Fruit fly (Drosophila melanogaster) whole organism, embryonic: ENCODE results near the gene CG13373.

Experiments
- Ada2b ChIP-seq: fragments of 200-800 bp; sonication (Bioruptor generic); IDR thresholded peaks from 2 replicates; pipeline ENCODE4 v1.3.6; 2022; ENCODE audit warnings: missing biosample characterization, missing genetic modification characterization
- C15 ChIP-seq: fragments of 200-800 bp; sonication (Bioruptor generic); IDR thresholded peaks from 3 replicates; pipeline ENCODE4 v1.3.6; 2022; ENCODE audit warnings: missing biosample characterization, missing genetic modification characterization
- CG10366 ChIP-seq: fragments of 200-800 bp; sonication (Bioruptor generic); IDR thresholded peaks from 2 replicates; pipeline ENCODE4 v1.3.6; 2022; ENCODE audit warnings: missing biosample characterization, missing genetic modification characterization
- CG10959 ChIP-seq: fragments of 200-800 bp; sonication (Bioruptor generic); IDR thresholded peaks from 2 replicates; pipeline ENCODE4 v1.3.6; 2022; ENCODE audit warnings: missing biosample characterization, missing genetic modification characterization
- CG11695 ChIP-seq: fragments of 200-800 bp; sonication (Bioruptor generic); IDR thresholded peaks from 3 replicates; pipeline ENCODE4 v1.3.6; 2022; ENCODE audit warnings: missing biosample characterization, missing genetic modification characterization
- CG12104 ChIP-seq: fragments of 200-800 bp; sonication (Bioruptor generic); optimal IDR thresholded peaks from 3 replicates; lab custom pipeline; 2016; ENCODE audit warnings: missing biosample characterization, missing genetic modification characterization
- CG15011 ChIP-seq: fragments of 200-800 bp; sonication (Bioruptor generic); optimal IDR thresholded peaks from 3 replicates; lab custom pipeline; 2018; ENCODE audit warnings: missing biosample characterization, mild to moderate bottlenecking, missing genetic modification characterization
- CG15514 ChIP-seq: fragments of 200-800 bp; sonication (Bioruptor generic); optimal IDR thresholded peaks from 3 replicates; lab custom pipeline; 2017; ENCODE audit warnings: missing biosample characterization, missing genetic modification characterization, mild to moderate bottlenecking, moderate library complexity, missing genetic modification reagents
- CG1603 ChIP-seq: fragments of 200-800 bp; sonication (Bioruptor generic); optimal IDR thresholded peaks from 2 replicates; lab custom pipeline; 2019; ENCODE audit warnings: missing biosample characterization, mild to moderate bottlenecking, missing genetic modification characterization, moderate library complexity
- CG16779 ChIP-seq: fragments of 200-800 bp; sonication (Bioruptor generic); IDR thresholded peaks from 2 replicates; pipeline ENCODE4 v1.3.6; 2022; ENCODE audit warnings: missing biosample characterization, missing genetic modification characterization
- CG17361 ChIP-seq: fragments of 200-800 bp; sonication (Bioruptor generic); IDR thresholded peaks from 3 replicates; pipeline ENCODE4 v1.3.6; 2022; ENCODE audit warnings: missing biosample characterization, missing genetic modification characterization
- CG18599 ChIP-seq: fragments of 200-800 bp; sonication (Bioruptor generic); optimal IDR thresholded peaks from 3 replicates; lab custom pipeline; 2017; ENCODE audit warnings: missing biosample characterization, missing genetic modification characterization, mild to moderate bottlenecking, moderate library complexity, missing genetic modification reagents
- CG2116 ChIP-seq: fragments of 200-800 bp; sonication (Bioruptor generic); optimal IDR thresholded peaks from 3 replicates; lab custom pipeline; 2018; ENCODE audit warnings: missing biosample characterization, mild to moderate bottlenecking, missing genetic modification characterization
- CG2120 ChIP-seq: fragments of 200-800 bp; sonication (Bioruptor generic); optimal IDR thresholded peaks from 3 replicates; lab custom pipeline; 2016; ENCODE audit warnings: missing biosample characterization, missing genetic modification characterization
- CG2199 ChIP-seq: fragments of 200-800 bp; sonication (Bioruptor generic); IDR thresholded peaks from 3 replicates; pipeline ENCODE4 v1.3.6; 2022; ENCODE audit warnings: missing biosample characterization, missing genetic modification characterization
- CG2678 ChIP-seq: fragments of 200-800 bp; sonication (Bioruptor generic); optimal IDR thresholded peaks from 3 replicates; lab custom pipeline; 2019; ENCODE audit warnings: missing biosample characterization, mild to moderate bottlenecking, missing genetic modification characterization, moderate library complexity
- CG3065 ChIP-seq: fragments of 200-800 bp; sonication (Bioruptor generic); optimal IDR thresholded peaks from 2 replicates; lab custom pipeline; 2016; ENCODE audit warnings: missing biosample characterization, missing genetic modification characterization
- CG43689 ChIP-seq: fragments of 200-800 bp; sonication (Bioruptor generic); IDR thresholded peaks from 2 replicates; pipeline ENCODE4 v1.3.6; 2022; ENCODE audit warnings: missing biosample characterization, missing genetic modification characterization
- CG4854 ChIP-seq: fragments of 200-800 bp; sonication (Bioruptor generic); optimal IDR thresholded peaks from 2 replicates; lab custom pipeline; 2016; ENCODE audit warnings: missing biosample characterization, missing genetic modification characterization, inconsistent platforms
- CG8290 ChIP-seq, 3 experiments: fragments of 200-800 bp; sonication (Bioruptor generic); optimal IDR thresholded peaks; 2 replicates each; lab custom pipeline; 2016 to 2019; ENCODE audit warnings: missing biosample characterization in 3 of 3, missing genetic modification characterization in 3 of 3, mild to moderate bottlenecking in 2 of 3, moderate library complexity in 1 of 3
- CG9817 ChIP-seq: fragments of 200-800 bp; sonication (Bioruptor generic); optimal IDR thresholded peaks from 2 replicates; lab custom pipeline; 2018; ENCODE audit warnings: missing biosample characterization, mild to moderate bottlenecking, missing genetic modification characterization, moderate library complexity
- Fer1 ChIP-seq: fragments of 200-800 bp; sonication (Bioruptor generic); optimal IDR thresholded peaks from 2 replicates; lab custom pipeline; 2017; ENCODE audit warnings: missing biosample characterization, mild to moderate bottlenecking, missing genetic modification characterization
- H2.0 ChIP-seq: fragments of 200-800 bp; sonication (Bioruptor generic); IDR thresholded peaks from 2 replicates; pipeline ENCODE4 v1.3.6; 2022; ENCODE audit warnings: missing biosample characterization, missing genetic modification characterization
- MTF-1 ChIP-seq: fragments of 200-800 bp; sonication (Bioruptor generic); optimal IDR thresholded peaks from 2 replicates; lab custom pipeline; 2018; ENCODE audit warnings: missing biosample characterization, mild to moderate bottlenecking, missing genetic modification characterization, borderline replicate concordance
- Nf-YB ChIP-seq: fragments of 200-800 bp; sonication (Bioruptor generic); optimal IDR thresholded peaks from 3 replicates; lab custom pipeline; 2019; ENCODE audit warnings: missing biosample characterization, mild to moderate bottlenecking, missing genetic modification characterization, moderate library complexity
- Oli ChIP-seq: fragments of 200-800 bp; sonication (Bioruptor generic); optimal IDR thresholded peaks from 2 replicates; lab custom pipeline; 2018; ENCODE audit warnings: missing biosample characterization, mild to moderate bottlenecking, missing genetic modification characterization, moderate library complexity
- Ptx1 ChIP-seq: fragments of 200-800 bp; sonication (Bioruptor generic); IDR thresholded peaks from 2 replicates; pipeline ENCODE4 v1.3.6; 2022; ENCODE audit warnings: missing biosample characterization, missing genetic modification characterization
- Sox100B ChIP-seq: fragments of 200-800 bp; sonication (Bioruptor generic); optimal IDR thresholded peaks from 3 replicates; lab custom pipeline; 2018; ENCODE audit warnings: missing biosample characterization, mild to moderate bottlenecking, missing genetic modification characterization
- Xrp1 ChIP-seq: fragments of 200-800 bp; sonication (Bioruptor generic); IDR thresholded peaks from 2 replicates; pipeline ENCODE4 v1.3.6; 2022; ENCODE audit warnings: missing biosample characterization, missing genetic modification characterization
- ase ChIP-seq: fragments of 200-800 bp; sonication (Bioruptor generic); IDR thresholded peaks from 3 replicates; pipeline ENCODE4 v1.3.6; 2022; ENCODE audit warnings: missing biosample characterization, missing genetic modification characterization
- bsh ChIP-seq, 2 experiments: fragments of 200-800 bp; sonication (Bioruptor generic); optimal IDR thresholded peaks; 2 replicates each; lab custom pipeline; 2017 to 2018; ENCODE audit warnings: mild to moderate bottlenecking in 2 of 2, missing biosample characterization in 2 of 2, missing genetic modification characterization in 2 of 2, moderate library complexity in 1 of 2
- gt ChIP-seq: fragments of 200-800 bp; sonication (Bioruptor generic); IDR thresholded peaks from 2 replicates; pipeline ENCODE4 v1.3.6; 2022; ENCODE audit warnings: missing biosample characterization, missing genetic modification characterization
- ham ChIP-seq: fragments of 200-800 bp; sonication (Bioruptor generic); IDR thresholded peaks from 2 replicates; pipeline ENCODE4 v1.3.6; 2022; ENCODE audit warnings: missing biosample characterization, missing genetic modification characterization
- insv ChIP-seq, 2 experiments: fragments of 200-800 bp; sonication (Bioruptor generic); optimal IDR thresholded peaks; 3 replicates each; lab custom pipeline; 2016 to 2018; ENCODE audit warnings: missing biosample characterization in 2 of 2, missing genetic modification characterization in 2 of 2
- inv ChIP-seq: fragments of 200-800 bp; sonication (Bioruptor generic); IDR thresholded peaks from 2 replicates; pipeline ENCODE4 v1.3.6; 2022; ENCODE audit warnings: missing biosample characterization, missing genetic modification characterization; ENCODE audit not compliant: partially characterized antibody
- knrl ChIP-seq: fragments of 200-800 bp; sonication (Bioruptor generic); IDR thresholded peaks from 3 replicates; pipeline ENCODE4 v1.3.6; 2022; ENCODE audit warnings: missing biosample characterization, missing genetic modification characterization; ENCODE audit not compliant: partially characterized antibody
- phol ChIP-seq: fragments of 200-800 bp; sonication (Bioruptor generic); optimal IDR thresholded peaks from 3 replicates; lab custom pipeline; 2018; ENCODE audit warnings: missing biosample characterization, mild to moderate bottlenecking, missing genetic modification characterization, moderate library complexity
- pita ChIP-seq: fragments of 200-800 bp; sonication (Bioruptor generic); optimal IDR thresholded peaks from 2 replicates; lab custom pipeline; 2017; ENCODE audit warnings: missing biosample characterization, mild to moderate bottlenecking, missing genetic modification characterization
- prd ChIP-seq, 3 experiments: fragments of >200 bp in 2 of 3; fragments of 200-800 bp in 1 of 3; sonication (Bioruptor generic) in 1 of 3; optimal IDR thresholded peaks in 2 of 3; IDR thresholded peaks in 1 of 3; 2 replicates in 2 of 3; 3 replicates in 1 of 3; pipeline versions ENCODE4 v1.3.6 to Lab custom; 2017 to 2022; ENCODE audit warnings: missing biosample characterization in 1 of 3, missing genetic modification characterization in 1 of 3
- pzg ChIP-seq: fragments of 200-800 bp; sonication (Bioruptor generic); optimal IDR thresholded peaks from 3 replicates; lab custom pipeline; 2018; ENCODE audit warnings: missing biosample characterization, mild to moderate bottlenecking, missing genetic modification characterization, moderate library complexity
- ranshi ChIP-seq: fragments of 200-800 bp; sonication (Bioruptor generic); IDR thresholded peaks from 2 replicates; pipeline ENCODE4 v1.3.6; 2022; ENCODE audit warnings: missing biosample characterization, missing genetic modification characterization
- row ChIP-seq: fragments of 200-800 bp; sonication (Bioruptor generic); IDR thresholded peaks from 3 replicates; pipeline ENCODE4 v1.3.6; 2022; ENCODE audit warnings: missing biosample characterization, missing genetic modification characterization
- run ChIP-seq: fragments of 200-800 bp; sonication (Bioruptor generic); optimal IDR thresholded peaks from 3 replicates; lab custom pipeline; 2018; ENCODE audit warnings: missing biosample characterization, mild to moderate bottlenecking, missing genetic modification characterization
- salm ChIP-seq: fragments of 200-800 bp; sonication (Bioruptor generic); optimal IDR thresholded peaks from 2 replicates; lab custom pipeline; 2018; ENCODE audit warnings: missing biosample characterization, mild to moderate bottlenecking, missing genetic modification characterization
- sd ChIP-seq: fragments of 200-800 bp; sonication (Bioruptor generic); optimal IDR thresholded peaks from 3 replicates; lab custom pipeline; 2018; ENCODE audit warnings: missing biosample characterization, mild to moderate bottlenecking, missing genetic modification characterization, moderate library complexity
- sens ChIP-seq: fragments of 200-800 bp; sonication (Bioruptor generic); peaks from one replicate; lab custom pipeline; 2016; ENCODE audit warnings: missing biosample characterization, missing genetic modification characterization
- sna ChIP-seq: fragments of 200-800 bp; sonication (Bioruptor generic); IDR thresholded peaks from 2 replicates; pipeline ENCODE4 v1.3.6; 2022; ENCODE audit warnings: missing biosample characterization, missing genetic modification characterization; ENCODE audit not compliant: partially characterized antibody
- usp ChIP-seq: fragments of >200 bp; optimal IDR thresholded peaks from 2 replicates; lab custom pipeline; 2017; ENCODE audit warnings: missing biosample characterization, missing genetic modification characterization

The CG13373 gene

DNA sequence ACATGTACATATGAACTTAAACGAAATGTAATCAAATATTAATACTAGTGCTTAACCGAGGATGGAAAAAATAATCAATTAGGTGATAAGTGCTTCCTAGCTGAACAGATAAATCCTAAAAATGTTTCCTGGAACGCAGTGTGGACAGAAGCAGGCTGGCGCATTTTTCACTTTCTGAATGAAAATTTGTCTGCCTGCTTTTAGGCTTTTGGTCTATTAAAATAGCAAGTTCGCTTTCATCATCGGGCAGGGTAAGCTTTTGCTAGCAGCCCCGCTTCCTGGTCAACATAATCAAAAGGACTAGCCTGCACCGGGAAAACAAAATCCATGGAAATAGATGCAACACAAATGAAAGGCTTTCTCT lies 17.4 kb downstream of the CG13373 start (continued):
- TF ChIP-seq CG10366 (GFP tag; lab: Robert Waterston, UW) (no peak), MTF-1 (GFP tag; lab: Kevin White, UChicago) (peak; percentile 30), CG17361 (peak; percentile 45; the same call in 1 of the 3 replicates), phol (tag; lab: Kevin White, UChicago) (no peak), run (tag; lab: Kevin White, UChicago) (no peak), CG43689 (GFP tag; lab: Robert Waterston, UW) (no peak), insv (GFP tag; optimal IDR thresholded peaks at IDR 0.05; lab: Kevin White, UChicago) (peak in 1 of 2 experiments; percentile 16), pzg (GFP tag; lab: Kevin White, UChicago) (no peak), CG12104 (GFP tag; lab: Kevin White, UChicago) (no peak)

DNA sequence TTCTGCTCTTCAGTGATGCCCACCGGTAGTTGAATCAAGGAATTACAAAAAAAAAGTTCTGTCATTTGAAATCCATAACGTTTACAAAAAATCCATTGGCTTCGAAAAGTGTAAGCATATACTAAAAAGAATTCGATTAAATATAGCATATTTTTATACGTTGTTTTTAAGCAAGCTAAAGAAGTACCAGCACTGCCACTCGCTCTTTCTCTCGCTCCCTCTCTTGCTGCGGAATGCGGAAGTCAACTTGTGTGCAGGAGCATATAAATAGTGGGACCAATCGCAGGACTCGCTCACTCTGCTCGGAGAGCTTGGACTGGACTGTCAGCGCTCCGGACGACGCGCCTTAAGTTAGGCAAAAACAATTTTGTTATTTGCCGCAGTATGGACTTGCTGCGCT lies 17.8 kb downstream of the CG13373 start, which contains the start of gene CG17778:
TSS of gene CG17778 (plus strand) at position 8 of the 400 bp plus-strand sequence.
- TF ChIP-seq CG2678 (tag; lab: Kevin White, UChicago) (peak; percentile 5), row (GFP tag; lab: Robert Waterston, UW) (peak; percentile 35; the same call in 2 of the 3 replicates), ranshi (peak; percentile 22; the same call in 1 of the 2 replicates), Fer1 (GFP tag; lab: Kevin White, UChicago) (no peak), CG2120 (GFP tag; lab: Kevin White, UChicago) (peak; percentile 32), usp (GFP tag; lab: Kevin White, UChicago) (no peak), Nf-YB (peak; percentile 28), sd (tag; lab: Kevin White, UChicago) (peak; percentile 55), CG18599 (peak; percentile 60), sna (no peak), CG4854 (GFP tag; lab: Kevin White, UChicago) (no peak), knrl (GFP tag; lab: Robert Waterston, UW) (no peak), Sox100B (GFP tag; lab: Kevin White, UChicago) (no peak), Ptx1 (GFP tag; lab: Robert Waterston, UW) (peak; percentile 31; the same call in 1 of the 2 replicates), inv (GFP tag; lab: Robert Waterston, UW) (no peak), Ada2b (GFP tag; lab: Robert Waterston, UW) (0 out of 2 replicates have a peak, but pooled peaks have one; percentile 11), H2.0 (GFP tag; lab: Robert Waterston, UW) (no peak), Oli (no peak), C15 (GFP tag; lab: Robert Waterston, UW) (no peak), CG11695 (GFP tag; lab: Robert Waterston, UW) (0 out of 3 replicates have a peak, but pooled peaks have one; percentile 18), pita (GFP tag; lab: Kevin White, UChicago) (no peak), CG2199 (GFP tag; lab: Robert Waterston, UW) (no peak), CG8290 (GFP tag; optimal IDR thresholded peaks at IDR 0.05; lab: Kevin White, UChicago) (no peak), CG8290 (tag; optimal IDR thresholded peaks at IDR 0.05; lab: Kevin White, UChicago) (peak in 1 of 2 experiments; percentile 28), ase (GFP tag; lab: Robert Waterston, UW) (peak; percentile 33; the same call in 1 of the 3 replicates), bsh (GFP tag; optimal IDR thresholded peaks at IDR 0.05; lab: Kevin White, UChicago) (no peak), CG15011 (GFP tag; lab: Kevin White, UChicago) (no peak), CG16779 (GFP tag; lab: Robert Waterston, UW) (peak; percentile 35; the same call in 1 of the 2 replicates), CG2116 (GFP tag; lab: Kevin White, UChicago) (no peak), ham (no peak), CG1603 (tag; lab: Kevin White, UChicago) (no peak), sens (peak; percentile 65), CG3065 (GFP tag; lab: Kevin White, UChicago) (no peak), prd (optimal IDR thresholded peaks at IDR 0.05; lab: Kevin White, UChicago) (no peak), prd (GFP tag; IDR thresholded peaks at IDR 0.05; lab: Robert Waterston, UW) (0 out of 3 replicates have a peak, but pooled peaks have one; percentile 26), gt (GFP tag; lab: Robert Waterston, UW) (no peak), CG15514 (GFP tag; lab: Kevin White, UChicago) (no peak), CG9817 (tag; lab: Kevin White, UChicago) (no peak), CG10959 (no peak), salm (tag; lab: Kevin White, UChicago) (no peak), Xrp1 (GFP tag; lab: Robert Waterston, UW) (no peak)
